Worm (Caenorhabditis elegans): Measurements from ENCODE around the gene C02F5.10.

Gene C02F5.10

ce11 chrIII:8249381-8249780 lies at the start of gene C02F5.10, which contains the start of gene C02F5.2:
TSS of gene C02F5.10 (minus strand) at chrIII:8249481.
TSS of gene C02F5.2 (plus strand) at chrIII:8249619.
- TF ChIP-seq hlh-4 (tag; optimal IDR thresholded peaks at IDR 0.05), result no peak
- TF ChIP-seq mdl-1 (tag; optimal IDR thresholded peaks at IDR 0.05), result no peak
- TF ChIP-seq F16B12.6 (tag; optimal IDR thresholded peaks at IDR 0.05), result no peak
- TF ChIP-seq snu-23 (GFP tag; optimal IDR thresholded peaks at IDR 0.05), result no peak
- no peak for TF ChIP-seq swsn-7 (tag; optimal IDR thresholded peaks at IDR 0.05)
- TF ChIP-seq blmp-1 (tag; optimal IDR thresholded peaks at IDR 0.05), result no peak
- no peak for TF ChIP-seq ceh-82 (tag; optimal IDR thresholded peaks at IDR 0.05)
- TF ChIP-seq unc-62 (GFP tag; optimal IDR thresholded peaks at IDR 0.05), result no peak
- TF ChIP-seq dsc-1 (tag; optimal IDR thresholded peaks at IDR 0.05), result no peak
- no peak for TF ChIP-seq egl-27 (tag; optimal IDR thresholded peaks at IDR 0.05)
- TF ChIP-seq nhr-85 (tag), result no peak
- TF ChIP-seq vab-15 (tag; optimal IDR thresholded peaks at IDR 0.05), result no peak
- TF ChIP-seq hlh-17 (GFP tag; optimal IDR thresholded peaks at IDR 0.05; ENCODE audit: borderline replicate concordance), result no peak

- TF ChIP-seq fkh-4 (tag; optimal IDR thresholded peaks at IDR 0.05; ENCODE audit: borderline replicate concordance) (no peak), elt-2 (tag; optimal IDR thresholded peaks at IDR 0.05) (peak; percentile 8), efl-1 (optimal IDR thresholded peaks at IDR 0.05) (no peak), efl-1 (GFP tag; optimal IDR thresholded peaks at IDR 0.05 in 1 of 2) (no peak), ceh-63 (GFP tag; optimal IDR thresholded peaks at IDR 0.05) (no peak)
Measured at ce11 chrIII:8298216-8298920, 49.1 kb upstream of the C02F5.10 start.

ce11 chrIII:8293260-8293659 lies 44.0 kb upstream of the C02F5.10 start:
- no peak for TF ChIP-seq mep-1 (tag; optimal IDR thresholded peaks at IDR 0.05)
- peak; percentile 84 for TF ChIP-seq blmp-1 (tag; optimal IDR thresholded peaks at IDR 0.05)

- TF ChIP-seq ceh-8 (GFP tag; optimal IDR thresholded peaks at IDR 0.05), result no peak
- no peak for TF ChIP-seq pag-3 (tag; optimal IDR thresholded peaks at IDR 0.05; ENCODE audit: borderline replicate concordance, insufficient read depth)
- TF ChIP-seq unc-30 (tag; optimal IDR thresholded peaks at IDR 0.05), result no peak
- peak in 1 of 6 experiments; percentile 33 for TF ChIP-seq elt-3 (tag; optimal IDR thresholded peaks at IDR 0.05)
- TF ChIP-seq nhr-84 (tag; optimal IDR thresholded peaks at IDR 0.05), result no peak
- no peak for TF ChIP-seq ces-1 (GFP tag; optimal IDR thresholded peaks at IDR 0.05)
- TF ChIP-seq lsy-2 (tag; optimal IDR thresholded peaks at IDR 0.05), result peak in 1 of 2 experiments; percentile 7
- peak; percentile 23 for TF ChIP-seq jun-1 (tag; optimal IDR thresholded peaks at IDR 0.05)
- no peak for TF ChIP-seq nhr-20 (tag; optimal IDR thresholded peaks at IDR 0.05)
- no peak for TF ChIP-seq C04F5.9 (tag; optimal IDR thresholded peaks at IDR 0.05)
- TF ChIP-seq lin-14 (GFP tag; optimal IDR thresholded peaks at IDR 0.05), result peak; percentile 12
- TF ChIP-seq ceh-90 (tag; optimal IDR thresholded peaks at IDR 0.05), result no peak
- TF ChIP-seq pqm-1 (tag; optimal IDR thresholded peaks at IDR 0.05), result peak; percentile 83
- peak; percentile 85 for TF ChIP-seq elt-2 (tag; optimal IDR thresholded peaks at IDR 0.05)
- TF ChIP-seq mep-1 (tag; optimal IDR thresholded peaks at IDR 0.05), result peak; percentile 23
- peak; percentile 84 for TF ChIP-seq blmp-1 (tag; optimal IDR thresholded peaks at IDR 0.05)
- no peak for TF ChIP-seq nhr-237 (tag; optimal IDR thresholded peaks at IDR 0.05)
- TF ChIP-seq lin-35 (GFP tag; optimal IDR thresholded peaks at IDR 0.05), result peak in 1 of 2 experiments; percentile 29
- TF ChIP-seq tlp-1 (tag; optimal IDR thresholded peaks at IDR 0.05), result peak; percentile 65
- TF ChIP-seq efl-1 (optimal IDR thresholded peaks at IDR 0.05), result no peak
- TF ChIP-seq efl-1 (GFP tag; optimal IDR thresholded peaks at IDR 0.05 in 1 of 2), result peak in 1 of 2 experiments; percentile 41
Measured at ce11 chrIII:8291268-8292032, 42.2 kb upstream of the C02F5.10 start.

All from whole organism, L1 larva.